Worm (Caenorhabditis elegans): ENCODE measurements around the gene gei-1.

Gene gei-1

ce11 chrIII:3344573-3344972 lies at the start of gene gei-1:
gei-1 (plus strand) TSS chrIII:3344873.
- no peak for TF ChIP-seq ets-7 (tag; optimal IDR thresholded peaks at IDR 0.05)
- TF ChIP-seq tra-4 (tag; optimal IDR thresholded peaks at IDR 0.05): no peak
- no peak for TF ChIP-seq ceh-13 (GFP tag; optimal IDR thresholded peaks at IDR 0.05)
- TF ChIP-seq hnd-1 (tag; optimal IDR thresholded peaks at IDR 0.05): no peak
- no peak for TF ChIP-seq flt-1 (GFP tag; IDR thresholded peaks at IDR 0.05)
- no peak for TF ChIP-seq F13C5.2 (tag; optimal IDR thresholded peaks at IDR 0.05)
- TF ChIP-seq sea-1 (GFP tag; conservative IDR thresholded peaks at IDR 0.05): no peak
- TF ChIP-seq scrt-1 (GFP tag; IDR thresholded peaks at IDR 0.05): no peak
- no peak for TF ChIP-seq hmg-4 (GFP tag; optimal IDR thresholded peaks at IDR 0.05)
- TF ChIP-seq hmbx-1 (tag; optimal IDR thresholded peaks at IDR 0.05): no peak

- TF ChIP-seq ets-7 (tag; optimal IDR thresholded peaks at IDR 0.05) (no peak), B0310.2 (tag; optimal IDR thresholded peaks at IDR 0.05) (no peak), hnd-1 (tag; optimal IDR thresholded peaks at IDR 0.05) (no peak), hmg-4 (GFP tag; optimal IDR thresholded peaks at IDR 0.05) (no peak), sea-1 (GFP tag; conservative IDR thresholded peaks at IDR 0.05) (no peak), tbx-11 (GFP tag; IDR thresholded peaks at IDR 0.05) (no peak), pes-1 (GFP tag; IDR thresholded peaks at IDR 0.05) (no peak), F13C5.2 (tag; optimal IDR thresholded peaks at IDR 0.05) (no peak), ceh-13 (GFP tag; optimal IDR thresholded peaks at IDR 0.05) (no peak)
These were observed 47.5 kb upstream of the gei-1 start, which contains the start of gene Y53G8AR.5 for ce11 chrIII:3297151-3297550. Y53G8AR.5 (plus strand) TSS chrIII:3297451.

- TF ChIP-seq F13C5.2 (tag; optimal IDR thresholded peaks at IDR 0.05) (no peak), aly-1 (tag; optimal IDR thresholded peaks at IDR 0.05) (no peak), hmg-4 (GFP tag; optimal IDR thresholded peaks at IDR 0.05) (no peak)
These were observed 40.1 kb upstream of the gei-1 start for ce11 chrIII:3304554-3304953.

ce11 chrIII:3306322-3306721 lies 38.4 kb upstream of the gei-1 start:
- no peak for TF ChIP-seq F13C5.2 (tag; optimal IDR thresholded peaks at IDR 0.05)
- TF ChIP-seq ets-7 (tag; optimal IDR thresholded peaks at IDR 0.05): no peak
- no peak for TF ChIP-seq flt-1 (GFP tag; IDR thresholded peaks at IDR 0.05)
- no peak for TF ChIP-seq hnd-1 (tag; optimal IDR thresholded peaks at IDR 0.05)
- TF ChIP-seq hmg-4 (GFP tag; optimal IDR thresholded peaks at IDR 0.05): no peak
- no peak for TF ChIP-seq pes-1 (GFP tag; IDR thresholded peaks at IDR 0.05)
- no peak for TF ChIP-seq B0310.2 (tag; optimal IDR thresholded peaks at IDR 0.05)
- TF ChIP-seq tbx-11 (GFP tag; IDR thresholded peaks at IDR 0.05): no peak
- no peak for TF ChIP-seq aly-1 (tag; optimal IDR thresholded peaks at IDR 0.05)
- no peak for TF ChIP-seq sea-1 (GFP tag; conservative IDR thresholded peaks at IDR 0.05)
- TF ChIP-seq hmbx-1 (tag; optimal IDR thresholded peaks at IDR 0.05): no peak
- no peak for TF ChIP-seq ceh-36 (tag; optimal IDR thresholded peaks at IDR 0.05)

ce11 chrIII:3307379-3307778 lies 37.3 kb upstream of the gei-1 start:
- TF ChIP-seq ceh-36 (tag; optimal IDR thresholded peaks at IDR 0.05): no peak
- TF ChIP-seq flt-1 (GFP tag; IDR thresholded peaks at IDR 0.05): no peak
- no peak for TF ChIP-seq B0310.2 (tag; optimal IDR thresholded peaks at IDR 0.05)
- TF ChIP-seq scrt-1 (GFP tag; IDR thresholded peaks at IDR 0.05): no peak
- no peak for TF ChIP-seq tbx-37 (GFP tag; conservative IDR thresholded peaks at IDR 0.05)
- TF ChIP-seq hnd-1 (tag; optimal IDR thresholded peaks at IDR 0.05): no peak
- no peak for TF ChIP-seq ceh-13 (GFP tag; optimal IDR thresholded peaks at IDR 0.05)
- no peak for TF ChIP-seq sea-1 (GFP tag; conservative IDR thresholded peaks at IDR 0.05)
- no peak for TF ChIP-seq F13C5.2 (tag; optimal IDR thresholded peaks at IDR 0.05)
- TF ChIP-seq tra-4 (tag; optimal IDR thresholded peaks at IDR 0.05): no peak
- TF ChIP-seq aly-1 (tag; optimal IDR thresholded peaks at IDR 0.05): no peak
- no peak for TF ChIP-seq ama-1 (optimal IDR thresholded peaks at IDR 0.05)
- no peak for TF ChIP-seq hmbx-1 (tag; optimal IDR thresholded peaks at IDR 0.05)
- no peak for TF ChIP-seq tbx-11 (GFP tag; IDR thresholded peaks at IDR 0.05)
- no peak for TF ChIP-seq hmg-4 (GFP tag; optimal IDR thresholded peaks at IDR 0.05)
- no peak for TF ChIP-seq ets-7 (tag; optimal IDR thresholded peaks at IDR 0.05)
- no peak for TF ChIP-seq pes-1 (GFP tag; IDR thresholded peaks at IDR 0.05)

- TF ChIP-seq flt-1 (GFP tag; IDR thresholded peaks at IDR 0.05) (no peak), hnd-1 (tag; optimal IDR thresholded peaks at IDR 0.05) (no peak), ceh-13 (GFP tag; optimal IDR thresholded peaks at IDR 0.05) (no peak), tbx-37 (GFP tag; conservative IDR thresholded peaks at IDR 0.05) (no peak), pes-1 (GFP tag; IDR thresholded peaks at IDR 0.05) (no peak), tbx-11 (GFP tag; IDR thresholded peaks at IDR 0.05) (no peak), sea-1 (GFP tag; conservative IDR thresholded peaks at IDR 0.05) (no peak), F13C5.2 (tag; optimal IDR thresholded peaks at IDR 0.05) (no peak), ceh-36 (tag; optimal IDR thresholded peaks at IDR 0.05) (no peak), scrt-1 (GFP tag; IDR thresholded peaks at IDR 0.05) (no peak), hmg-4 (GFP tag; optimal IDR thresholded peaks at IDR 0.05) (no peak), ama-1 (optimal IDR thresholded peaks at IDR 0.05) (no peak), B0310.2 (tag; optimal IDR thresholded peaks at IDR 0.05) (no peak), tra-4 (tag; optimal IDR thresholded peaks at IDR 0.05) (no peak), hmbx-1 (tag; optimal IDR thresholded peaks at IDR 0.05) (no peak)
These were observed 35.7 kb upstream of the gei-1 start for ce11 chrIII:3308940-3309339.

- TF ChIP-seq aly-1 (tag; optimal IDR thresholded peaks at IDR 0.05) (no peak), B0310.2 (tag; optimal IDR thresholded peaks at IDR 0.05) (no peak), F13C5.2 (tag; optimal IDR thresholded peaks at IDR 0.05) (no peak), hnd-1 (tag; optimal IDR thresholded peaks at IDR 0.05) (no peak), pes-1 (GFP tag; IDR thresholded peaks at IDR 0.05) (no peak), flt-1 (GFP tag; IDR thresholded peaks at IDR 0.05) (no peak)
These were observed 35.0 kb upstream of the gei-1 start for ce11 chrIII:3309700-3310099.

ce11 chrIII:3310876-3311597 lies 33.6 kb upstream of the gei-1 start, which contains the start of gene ral-1:
ral-1 (plus strand) TSS chrIII:3311310.
- TF ChIP-seq hmg-4 (GFP tag; optimal IDR thresholded peaks at IDR 0.05) (peak; percentile 21), ceh-36 (tag; optimal IDR thresholded peaks at IDR 0.05) (no peak), aly-1 (tag; optimal IDR thresholded peaks at IDR 0.05) (no peak)
